Worm (Caenorhabditis elegans): ENCODE measurements around the gene ZK994.6.

ZK994.6 gene

DNA sequence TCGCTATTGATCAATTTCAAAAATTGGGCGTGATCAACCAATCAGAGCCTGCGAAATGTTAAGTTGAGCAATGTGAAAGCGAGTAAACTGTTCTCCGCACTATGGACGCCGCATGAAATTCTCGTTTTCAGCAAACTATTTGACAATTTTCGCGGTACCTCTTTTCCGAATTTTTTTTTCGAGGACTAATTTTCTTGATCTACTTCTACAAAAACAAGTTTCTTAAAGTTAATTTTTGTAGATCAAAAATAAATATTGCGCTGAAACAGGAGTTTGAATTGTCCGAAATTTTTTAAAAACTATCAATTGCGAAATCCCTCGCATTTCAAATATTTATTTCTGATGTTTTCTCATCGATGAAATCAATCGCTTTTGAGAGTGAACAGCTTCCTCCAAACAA is 10.5 kb upstream of the ZK994.6 start:
- no peak for TF ChIP-seq unc-62 (GFP tag; optimal IDR thresholded peaks at IDR 0.05)

- no peak for TF ChIP-seq unc-62 (GFP tag; optimal IDR thresholded peaks at IDR 0.05)
Measured at ce11 chrV:8516426-8516825, 9.2 kb upstream of the ZK994.6 start.

ce11 chrV:8513361-8513760 is 6.1 kb upstream of the ZK994.6 start, which contains the start of gene F45F2.9:
TSS of gene F45F2.9 (minus strand) at chrV:8513461.
- no peak for TF ChIP-seq unc-62 (GFP tag; optimal IDR thresholded peaks at IDR 0.05)

ce11 chrV:8500348-8500747 is 6.9 kb downstream of the ZK994.6 start:
- no peak for TF ChIP-seq unc-62 (GFP tag; optimal IDR thresholded peaks at IDR 0.05)

- TF ChIP-seq unc-62 (GFP tag; optimal IDR thresholded peaks at IDR 0.05) = no peak
Measured at ce11 chrV:8499407-8499806, 7.8 kb downstream of the ZK994.6 start.

DNA sequence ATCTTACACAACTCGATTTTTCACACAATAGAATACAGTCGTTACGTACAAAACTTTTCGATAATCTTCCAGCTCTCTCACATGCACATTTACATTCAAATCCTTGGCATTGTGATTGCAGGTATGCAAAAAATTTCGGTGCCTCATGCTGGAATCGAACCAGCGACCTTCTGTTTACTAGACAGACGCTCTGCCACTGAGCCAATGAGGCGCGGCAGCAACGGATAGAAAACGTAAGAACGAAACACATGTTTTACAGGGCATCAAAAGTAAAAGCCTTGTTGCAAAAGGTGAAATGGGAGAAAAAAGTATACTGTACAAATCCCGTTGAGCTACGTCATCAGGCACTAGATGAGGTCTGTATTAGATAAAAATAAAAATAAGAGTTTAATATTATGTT is 11.3 kb downstream of the ZK994.6 start:
- TF ChIP-seq unc-62 (GFP tag; optimal IDR thresholded peaks at IDR 0.05) = no peak

ce11 chrV:8495106-8495505 is 12.1 kb downstream of the ZK994.6 start:
- TF ChIP-seq unc-62 (GFP tag; optimal IDR thresholded peaks at IDR 0.05) = no peak

DNA sequence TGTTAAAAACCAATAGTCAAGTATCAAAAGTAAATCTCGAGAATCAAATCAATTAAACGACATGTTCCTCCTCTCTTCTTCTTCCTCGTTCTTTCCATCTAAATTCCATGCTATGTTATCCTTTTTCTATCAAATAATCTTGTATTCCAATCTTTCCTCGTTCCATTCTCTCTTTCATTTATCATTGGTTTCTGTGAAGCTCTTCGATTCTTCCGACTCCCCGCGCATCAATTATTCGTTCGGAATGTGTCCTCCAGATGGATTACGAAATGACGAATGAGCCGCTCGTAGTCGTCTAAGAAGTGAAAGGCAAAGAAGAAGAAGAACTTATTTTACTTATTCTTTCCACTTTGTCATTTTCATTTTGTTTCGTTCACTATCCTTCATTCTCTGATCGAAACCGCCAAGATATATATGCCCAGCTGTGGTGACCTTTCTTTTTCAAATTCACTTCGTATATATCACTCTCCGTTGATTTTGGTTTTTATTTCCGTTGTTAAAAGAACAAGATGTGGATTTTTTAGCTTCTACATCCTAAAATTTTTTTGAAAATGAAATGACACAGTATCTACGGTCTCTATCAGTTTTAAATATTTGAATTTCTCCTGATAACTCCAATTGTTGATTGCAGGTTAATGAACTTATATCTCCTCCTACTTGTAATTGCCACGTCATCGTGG is 12.8 kb downstream of the ZK994.6 start, which contains the start of gene pxn-1:
pxn-1 (plus strand) TSS at position 630 of the 680 bp plus-strand sequence.
- TF ChIP-seq unc-62 (GFP tag; optimal IDR thresholded peaks at IDR 0.05) = no peak

ce11 chrV:8481274-8481673 is 25.9 kb downstream of the ZK994.6 start:
- no peak for TF ChIP-seq unc-62 (GFP tag; optimal IDR thresholded peaks at IDR 0.05)

- no peak for TF ChIP-seq unc-62 (GFP tag; optimal IDR thresholded peaks at IDR 0.05)
Measured at ce11 chrV:8470906-8471305, 36.3 kb downstream of the ZK994.6 start, which contains the start of gene gplb-1. TSS of gene gplb-1 (minus strand) at chrV:8471242.

ce11 chrV:8468740-8469139 is 38.5 kb downstream of the ZK994.6 start, which contains the start of gene phf-30:
TSS of gene phf-30 (plus strand) at chrV:8469040.
- no peak for TF ChIP-seq unc-62 (GFP tag; optimal IDR thresholded peaks at IDR 0.05)

DNA sequence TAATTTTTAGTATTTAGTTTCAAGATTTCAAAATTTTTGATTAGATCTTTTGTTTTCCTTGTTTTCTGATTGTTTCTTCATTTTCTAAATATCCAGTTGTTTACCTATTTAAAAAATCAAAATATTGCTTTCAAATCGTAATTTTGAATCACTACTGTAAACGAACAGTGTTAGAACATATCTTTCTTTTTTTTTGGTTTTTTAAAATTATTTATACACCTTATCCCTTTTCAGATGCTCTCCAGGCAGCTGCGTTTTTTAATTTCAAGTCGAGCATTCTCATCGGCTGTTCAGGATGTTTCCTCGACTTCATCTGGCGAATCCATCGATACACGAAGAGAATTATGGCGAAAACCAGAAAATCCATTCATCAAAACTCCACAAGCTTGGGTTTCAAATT is 40.2 kb downstream of the ZK994.6 start, which contains the start of gene mrpl-4:
mrpl-4 (plus strand) TSS at position 235 of the 400 bp plus-strand sequence.
- TF ChIP-seq unc-62 (GFP tag; optimal IDR thresholded peaks at IDR 0.05) = no peak

ce11 chrV:8465386-8465785 is 41.8 kb downstream of the ZK994.6 start, which contains the start of gene mrps-2:
TSS of gene mrps-2 (plus strand) at chrV:8465686.
- no peak for TF ChIP-seq unc-62 (GFP tag; optimal IDR thresholded peaks at IDR 0.05)

ce11 chrV:8462074-8462473 is 45.1 kb downstream of the ZK994.6 start, which contains the start of the genes dnj-22 and natc-1:
TSS of gene dnj-22 (minus strand) at chrV:8462120.
TSS of gene natc-1 (plus strand) at chrV:8462359.
- TF ChIP-seq unc-62 (GFP tag; optimal IDR thresholded peaks at IDR 0.05) = no peak

DNA sequence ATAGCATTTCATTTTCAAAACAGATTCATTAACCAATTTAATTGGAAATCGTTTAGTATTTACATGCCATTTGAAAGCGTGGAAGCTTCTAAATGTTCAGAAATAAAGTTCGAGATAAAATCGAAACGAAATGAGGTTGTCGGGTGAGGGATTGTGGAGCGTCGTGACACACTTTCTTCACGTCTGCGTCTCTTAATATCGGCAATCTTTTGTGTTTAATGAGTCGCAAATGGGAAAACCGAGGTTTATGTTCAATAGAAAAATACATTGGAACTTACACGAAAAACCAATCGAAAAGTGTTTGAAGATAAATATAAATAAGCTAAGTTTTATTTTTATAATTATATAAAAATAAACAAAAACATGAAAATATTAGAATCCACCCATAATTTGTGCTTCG is 46.4 kb downstream of the ZK994.6 start:
- TF ChIP-seq unc-62 (GFP tag; optimal IDR thresholded peaks at IDR 0.05) = no peak

ce11 chrV:8460306-8460705 is 46.9 kb downstream of the ZK994.6 start, which contains the start of gene T23B12.6:
TSS of gene T23B12.6 (minus strand) at chrV:8460419.
- no peak for TF ChIP-seq unc-62 (GFP tag; optimal IDR thresholded peaks at IDR 0.05)

- no peak for TF ChIP-seq unc-62 (GFP tag; optimal IDR thresholded peaks at IDR 0.05)
Measured at ce11 chrV:8454995-8455446, 52.2 kb downstream of the ZK994.6 start, which contains the start of gene T23B12.11. TSS of gene T23B12.11 (plus strand) at chrV:8455396.

Data from whole organism, dauer.